Fruit fly (Drosophila melanogaster): ENCODE results near the gene for.

The for gene

dm6 chr2L:3606462-3607270, 50.1 kb downstream of the for start, which contains the start of gene odd (continued):
- TF ChIP-seq bowl (GFP tag; IDR thresholded peaks at IDR 0.05) (peak; percentile 53; the same call in 1 of the 2 replicates), HmgZ (tag; optimal IDR thresholded peaks at IDR 0.05) (peak; percentile 5), Nf-YC (tag; optimal IDR thresholded peaks at IDR 0.05) (peak; percentile 99), ftz-f1 (GFP tag; optimal IDR thresholded peaks at IDR 0.05) (peak; percentile 11), prd (optimal IDR thresholded peaks at IDR 0.05) (no peak), prd (GFP tag; IDR thresholded peaks at IDR 0.05) (peak; percentile 34; the same call in 1 of the 3 replicates), Jarid2 (GFP tag; optimal IDR thresholded peaks at IDR 0.05) (peak; percentile 97), CG12942 (GFP tag; optimal IDR thresholded peaks at IDR 0.05) (no peak), CG8478 (optimal IDR thresholded peaks at IDR 0.05) (no peak), CG11247 (GFP tag; IDR thresholded peaks at IDR 0.05) (no peak), pros (GFP tag; optimal IDR thresholded peaks at IDR 0.05) (peak; percentile 2), HLH4C (GFP tag; IDR thresholded peaks at IDR 0.05; ENCODE audit: partially characterized antibody) (peak; percentile 29; the same call in 1 of the 3 replicates), HLH3B (GFP tag; IDR thresholded peaks at IDR 0.05) (no peak), CG2712 (tag; optimal IDR thresholded peaks at IDR 0.05) (peak; percentile 22), CG14667 (GFP tag; IDR thresholded peaks at IDR 0.05) (no peak), CG1024 (GFP tag; IDR thresholded peaks at IDR 0.05) (0 out of 2 replicates have a peak, but pooled peaks have one; percentile 10), CG11456 (GFP tag; IDR thresholded peaks at IDR 0.05) (no peak), CG1832 (GFP tag; optimal IDR thresholded peaks at IDR 0.05) (peak; percentile 79), CG15479 (GFP tag; optimal IDR thresholded peaks at IDR 0.05) (peak; percentile 15), Tbp (GFP tag; optimal IDR thresholded peaks at IDR 0.05) (peak; percentile 90), aop (GFP tag; IDR thresholded peaks at IDR 0.05) (no peak), CG18262 (tag; optimal IDR thresholded peaks at IDR 0.05) (no peak), peb (GFP tag; IDR thresholded peaks at IDR 0.05) (0 out of 2 replicates have a peak, but pooled peaks have one; percentile 11), Med (GFP tag) (peak; percentile 77), BEAF-32 (GFP tag; optimal IDR thresholded peaks at IDR 0.05) (no peak), CG9817 (tag; optimal IDR thresholded peaks at IDR 0.05) (no peak), CG16813 (GFP tag; IDR thresholded peaks at IDR 0.05; ENCODE audit: partially characterized antibody) (peak; percentile 48; the same call in 1 of the 3 replicates), Aef1 (GFP tag; IDR thresholded peaks at IDR 0.05) (0 out of 3 replicates have a peak, but pooled peaks have one; percentile 15), CG10543 (GFP tag; optimal IDR thresholded peaks at IDR 0.05) (peak; percentile 10), ham (GFP tag; IDR thresholded peaks at IDR 0.05) (no peak), CG15696 (tag; optimal IDR thresholded peaks at IDR 0.05) (no peak), Nf-YA (GFP tag; IDR thresholded peaks at IDR 0.05) (peak; percentile 90; the same call in 1 of the 2 replicates)

- TF ChIP-seq CG17612 (GFP tag; IDR thresholded peaks at IDR 0.05) (no peak), CG8478 (optimal IDR thresholded peaks at IDR 0.05) (peak; percentile 60), Dfd (GFP tag; optimal IDR thresholded peaks at IDR 0.05) (peak in 1 of 2 experiments; percentile 11), Opbp (GFP tag; IDR thresholded peaks at IDR 0.05; ENCODE audit: partially characterized antibody) (0 out of 3 replicates have a peak, but pooled peaks have one; percentile 35), CG7963 (GFP tag; IDR thresholded peaks at IDR 0.05; ENCODE audit: partially characterized antibody) (no peak)
Measured at dm6 chr2L:3605673-3606072, 51.1 kb downstream of the for start.

dm6 chr2L:3603553-3603952, 53.2 kb downstream of the for start:
- no peak for TF ChIP-seq pita (GFP tag; optimal IDR thresholded peaks at IDR 0.05)
- no peak for TF ChIP-seq CG18262 (tag; optimal IDR thresholded peaks at IDR 0.05)
- no peak for TF ChIP-seq CG8089 (GFP tag; optimal IDR thresholded peaks at IDR 0.05)
- peak; percentile 78 for TF ChIP-seq abd-A (tag; optimal IDR thresholded peaks at IDR 0.05)
- no peak for TF ChIP-seq CG16813 (GFP tag; IDR thresholded peaks at IDR 0.05; ENCODE audit: partially characterized antibody)
- TF ChIP-seq CG4730 (GFP tag; IDR thresholded peaks at IDR 0.05): no peak
- TF ChIP-seq sqz (GFP tag; optimal IDR thresholded peaks at IDR 0.05): no peak
- no peak for TF ChIP-seq amos (GFP tag; IDR thresholded peaks at IDR 0.05; ENCODE audit: partially characterized antibody)
- TF ChIP-seq otp (GFP tag; IDR thresholded peaks at IDR 0.05): no peak
- TF ChIP-seq Meics (GFP tag; optimal IDR thresholded peaks at IDR 0.05): no peak
- TF ChIP-seq CG13894 (tag; optimal IDR thresholded peaks at IDR 0.05): peak; percentile 54
- TF ChIP-seq disco-r (GFP tag; optimal IDR thresholded peaks at IDR 0.05): no peak
- TF ChIP-seq chinmo (GFP tag; IDR thresholded peaks at IDR 0.05; ENCODE audit: partially characterized antibody): 0 out of 4 replicates have a peak, but pooled peaks have one; percentile 33
- peak; percentile 22 for TF ChIP-seq sd (tag; optimal IDR thresholded peaks at IDR 0.05)
